Fruit fly (Drosophila melanogaster) whole organism, prepupa: ENCODE results near the gene Irk3.
A peak's percentile ranks its signal among the peaks of the same experiment; 100 is the strongest.

ENCODE experiments used
- Blimp-1 ChIP-seq: fragments of 200-800 bp; sonication (Bioruptor generic); optimal IDR thresholded peaks from 3 replicates; lab custom pipeline; 2017; ENCODE audit warnings: missing biosample characterization, missing genetic modification characterization, mild to moderate bottlenecking, moderate library complexity, missing genetic modification reagents
- CG10631 ChIP-seq: fragments of 200-800 bp; sonication (Bioruptor generic); optimal IDR thresholded peaks from 2 replicates; lab custom pipeline; 2016; ENCODE audit warnings: missing biosample characterization, missing genetic modification characterization
- CG10669 ChIP-seq: fragments of 200-800 bp; sonication (Bioruptor generic); optimal IDR thresholded peaks from 3 replicates; lab custom pipeline; 2018; ENCODE audit warnings: missing biosample characterization, mild to moderate bottlenecking, missing genetic modification characterization, moderate library complexity
- CG11762 ChIP-seq: fragments of 200-800 bp; sonication (Bioruptor generic); optimal IDR thresholded peaks from 3 replicates; lab custom pipeline; 2016; ENCODE audit warnings: missing biosample characterization, missing genetic modification characterization; ENCODE audit not compliant: insufficient read depth
- CG11902 ChIP-seq: fragments of 200-800 bp; sonication (Bioruptor generic); optimal IDR thresholded peaks from 3 replicates; lab custom pipeline; 2016; ENCODE audit warnings: missing biosample characterization, missing genetic modification characterization
- CG1621 ChIP-seq: fragments of 200-800 bp; sonication (Bioruptor generic); optimal IDR thresholded peaks from 3 replicates; lab custom pipeline; 2018; ENCODE audit warnings: missing biosample characterization, mild to moderate bottlenecking, missing genetic modification characterization
- CG16779 ChIP-seq: fragments of 200-800 bp; sonication (Bioruptor generic); optimal IDR thresholded peaks from 3 replicates; lab custom pipeline; 2017; ENCODE audit warnings: missing biosample characterization, mild to moderate bottlenecking, missing genetic modification characterization
- CG3032 ChIP-seq: fragments of 200-800 bp; optimal IDR thresholded peaks from 2 replicates; lab custom pipeline; 2019; ENCODE audit warnings: missing biosample characterization, mild to moderate bottlenecking, missing genetic modification characterization, moderate library complexity
- CG31627 ChIP-seq: fragments of 200-800 bp; sonication (Bioruptor generic); optimal IDR thresholded peaks from 3 replicates; lab custom pipeline; 2016; ENCODE audit warnings: missing biosample characterization, missing genetic modification characterization
- CG32006 ChIP-seq: fragments of 200-800 bp; sonication (Bioruptor generic); optimal IDR thresholded peaks from 3 replicates; lab custom pipeline; 2017; ENCODE audit warnings: missing biosample characterization, mild to moderate bottlenecking, missing genetic modification characterization
- CG3919 ChIP-seq: fragments of 200-800 bp; sonication (Bioruptor generic); optimal IDR thresholded peaks from 3 replicates; lab custom pipeline; 2016; ENCODE audit warnings: missing biosample characterization, missing genetic modification characterization
- CG4318 ChIP-seq: fragments of 200-800 bp; sonication (Bioruptor generic); optimal IDR thresholded peaks from 3 replicates; lab custom pipeline; 2017; ENCODE audit warnings: missing biosample characterization, mild to moderate bottlenecking, missing genetic modification characterization
- CG6163 ChIP-seq: fragments of 200-800 bp; sonication (Bioruptor generic); IDR thresholded peaks from 3 replicates; pipeline ENCODE4 v1.3.6; 2022; ENCODE audit warnings: missing biosample characterization, missing genetic modification characterization
- CG6276 ChIP-seq: fragments of 200-800 bp; sonication (Bioruptor generic); optimal IDR thresholded peaks from 2 replicates; lab custom pipeline; 2017; ENCODE audit warnings: missing biosample characterization, mild to moderate bottlenecking, missing genetic modification characterization
- CG6792 ChIP-seq: fragments of 200-800 bp; sonication (Bioruptor generic); optimal IDR thresholded peaks from 3 replicates; lab custom pipeline; 2016; ENCODE audit warnings: missing biosample characterization, missing genetic modification characterization
- CG6808 ChIP-seq: fragments of 200-800 bp; sonication (Bioruptor generic); optimal IDR thresholded peaks from 3 replicates; lab custom pipeline; 2017; ENCODE audit warnings: missing biosample characterization, missing genetic modification characterization, mild to moderate bottlenecking, moderate library complexity, missing genetic modification reagents
- CG8119 ChIP-seq: fragments of 200-800 bp; sonication (Bioruptor generic); IDR thresholded peaks from 3 replicates; pipeline ENCODE4 v1.3.6; 2022; ENCODE audit warnings: missing biosample characterization, missing genetic modification characterization
- CG8319 ChIP-seq: fragments of 200-800 bp; sonication (Bioruptor generic); optimal IDR thresholded peaks from 3 replicates; lab custom pipeline; 2016; ENCODE audit warnings: missing biosample characterization, missing genetic modification characterization
- CG8632 ChIP-seq: fragments of 200-800 bp; sonication (Bioruptor generic); optimal IDR thresholded peaks from 3 replicates; lab custom pipeline; 2016; ENCODE audit warnings: missing biosample characterization, missing genetic modification characterization
- CG9139 ChIP-seq: fragments of 200-800 bp; sonication (Bioruptor generic); optimal IDR thresholded peaks from 3 replicates; lab custom pipeline; 2017; ENCODE audit warnings: missing biosample characterization, mild to moderate bottlenecking, missing genetic modification characterization
- Eip75B ChIP-seq: fragments of 200-800 bp; sonication (Bioruptor generic); optimal IDR thresholded peaks from 3 replicates; lab custom pipeline; 2016; ENCODE audit warnings: missing biosample characterization, missing genetic modification characterization
- Eip78C ChIP-seq: fragments of 200-800 bp; sonication (Bioruptor generic); peaks from one replicate; lab custom pipeline; 2016; ENCODE audit warnings: missing biosample characterization, missing genetic modification characterization
- Eip93F ChIP-seq: fragments of 200-800 bp; sonication (Bioruptor generic); optimal IDR thresholded peaks from 2 replicates; lab custom pipeline; 2016; ENCODE audit warnings: missing biosample characterization, mild to moderate bottlenecking, missing genetic modification characterization
- Ets21C ChIP-seq: fragments of 200-800 bp; sonication (Bioruptor generic); optimal IDR thresholded peaks from 3 replicates; lab custom pipeline; 2016; ENCODE audit warnings: missing biosample characterization, missing genetic modification characterization
- Gug ChIP-seq: fragments of 200-800 bp; sonication (Bioruptor generic); IDR thresholded peaks from 2 replicates; pipeline ENCODE4 v1.3.6; 2022; ENCODE audit warnings: missing biosample characterization, missing genetic modification characterization
- Hr38 ChIP-seq: sonication (Bioruptor generic); optimal IDR thresholded peaks from 2 replicates; lab custom pipeline; 2016; ENCODE audit warnings: missing biosample characterization, missing genetic modification characterization
- Hr39 ChIP-seq: fragments of 200-800 bp; sonication (Bioruptor generic); optimal IDR thresholded peaks from 2 replicates; lab custom pipeline; 2016; ENCODE audit warnings: missing biosample characterization, missing genetic modification characterization
- Lpt ChIP-seq: fragments of 200-800 bp; sonication (Bioruptor generic); optimal IDR thresholded peaks from 3 replicates; lab custom pipeline; 2016; ENCODE audit warnings: missing biosample characterization, missing genetic modification characterization
- OdsH ChIP-seq: fragments of 200-800 bp; sonication (Bioruptor generic); optimal IDR thresholded peaks from 3 replicates; lab custom pipeline; 2016; ENCODE audit warnings: missing biosample characterization, missing genetic modification characterization
- Sox14 ChIP-seq: fragments of 200-800 bp; sonication (Bioruptor generic); optimal IDR thresholded peaks from 3 replicates; lab custom pipeline; 2016; ENCODE audit warnings: missing biosample characterization, missing genetic modification characterization
- Sox15 ChIP-seq: fragments of 200-800 bp; sonication (Bioruptor generic); optimal IDR thresholded peaks from 3 replicates; lab custom pipeline; 2016; ENCODE audit warnings: missing biosample characterization, missing genetic modification characterization
- acj6 ChIP-seq: fragments of 200-800 bp; sonication (Bioruptor generic); optimal IDR thresholded peaks from 3 replicates; lab custom pipeline; 2016; ENCODE audit warnings: missing biosample characterization, missing genetic modification characterization
- cyc ChIP-seq: fragments of 200-800 bp; sonication (Bioruptor generic); optimal IDR thresholded peaks from 3 replicates; lab custom pipeline; 2016; ENCODE audit warnings: missing biosample characterization, missing genetic modification characterization
- dsx ChIP-seq: fragments of 200-800 bp; optimal IDR thresholded peaks from 3 replicates; lab custom pipeline; 2019; ENCODE audit warnings: missing biosample characterization, mild to moderate bottlenecking, missing genetic modification characterization, moderate library complexity; ENCODE audit not compliant: poor library complexity, severe bottlenecking
- eg ChIP-seq: fragments of 200-800 bp; sonication (Bioruptor generic); IDR thresholded peaks from 3 replicates; pipeline ENCODE4 v1.3.6; 2022; ENCODE audit warnings: missing biosample characterization, missing genetic modification characterization
- esn ChIP-seq: fragments of 200-800 bp; sonication (Bioruptor generic); optimal IDR thresholded peaks from 2 replicates; lab custom pipeline; 2016; ENCODE audit warnings: missing biosample characterization, mild to moderate bottlenecking, missing genetic modification characterization, moderate library complexity
- fd59A ChIP-seq: fragments of 200-800 bp; sonication (Bioruptor generic); optimal IDR thresholded peaks from 2 replicates; lab custom pipeline; 2017; ENCODE audit warnings: missing biosample characterization, mild to moderate bottlenecking, missing genetic modification characterization, missing genetic modification reagents
- fd85E ChIP-seq: fragments of 200-800 bp; sonication (Bioruptor generic); optimal IDR thresholded peaks from 3 replicates; lab custom pipeline; 2016; ENCODE audit warnings: missing biosample characterization, missing genetic modification characterization
- fkh ChIP-seq: fragments of 200-800 bp; sonication (Bioruptor generic); optimal IDR thresholded peaks from 3 replicates; lab custom pipeline; 2017; ENCODE audit warnings: missing biosample characterization, mild to moderate bottlenecking, missing genetic modification characterization, moderate library complexity
- lz ChIP-seq: fragments of 200-800 bp; sonication (Bioruptor generic); optimal IDR thresholded peaks from 3 replicates; lab custom pipeline; 2016; ENCODE audit warnings: missing biosample characterization, missing genetic modification characterization
- net ChIP-seq: fragments of 200-800 bp; sonication (Bioruptor generic); optimal IDR thresholded peaks from 3 replicates; lab custom pipeline; 2016; ENCODE audit warnings: missing biosample characterization, missing genetic modification characterization
- pdm3 ChIP-seq: fragments of 200-800 bp; sonication (Bioruptor generic); optimal IDR thresholded peaks from 3 replicates; lab custom pipeline; 2016; ENCODE audit warnings: missing biosample characterization, missing genetic modification characterization
- ss ChIP-seq, 2 experiments: fragments of 200-800 bp; sonication (Bioruptor generic); optimal IDR thresholded peaks; 2 replicates in 1 of 2; 3 replicates in 1 of 2; lab custom pipeline; 2017 to 2018; ENCODE audit warnings: mild to moderate bottlenecking in 2 of 2, missing biosample characterization in 2 of 2, missing genetic modification characterization in 2 of 2, moderate library complexity in 1 of 2
- svp ChIP-seq: fragments of 200-800 bp; sonication (Bioruptor generic); peaks from one replicate; lab custom pipeline; 2016; ENCODE audit warnings: missing biosample characterization, missing genetic modification characterization
- topi ChIP-seq: fragments of 200-800 bp; sonication (Bioruptor generic); optimal IDR thresholded peaks from 3 replicates; lab custom pipeline; 2016; ENCODE audit warnings: missing biosample characterization, missing genetic modification characterization
- vri ChIP-seq: fragments of 200-800 bp; sonication (Bioruptor generic); optimal IDR thresholded peaks from 3 replicates; lab custom pipeline; 2016; ENCODE audit warnings: missing biosample characterization, mild to moderate bottlenecking, missing genetic modification characterization

Gene Irk3

dm6 chr2L:18735553-18736167, 22.1 kb upstream of the Irk3 start:
- TF ChIP-seq CG3919 (GFP tag; lab: Kevin White, UChicago) (no peak), topi (GFP tag; lab: Kevin White, UChicago) (no peak), fkh (GFP tag; lab: Kevin White, UChicago) (peak; percentile 52), ss (GFP tag; optimal IDR thresholded peaks at IDR 0.05; lab: Kevin White, UChicago) (no peak), Hr39 (no peak), eg (GFP tag; lab: Robert Waterston, UW) (peak; percentile 48; the same call in 1 of the 3 replicates), CG11902 (GFP tag; lab: Kevin White, UChicago) (no peak), CG11762 (GFP tag; lab: Kevin White, UChicago) (no peak), CG1621 (tag; lab: Kevin White, UChicago) (no peak), CG6792 (GFP tag; lab: Kevin White, UChicago) (no peak), CG6163 (GFP tag; lab: Robert Waterston, UW) (no peak), Ets21C (GFP tag; lab: Kevin White, UChicago) (no peak), CG32006 (no peak), CG3032 (tag; lab: Kevin White, UChicago) (no peak), svp (GFP tag; lab: Kevin White, UChicago) (peak; percentile 11), CG8632 (no peak)

- TF ChIP-seq CG8119 = no peak
- no peak for TF ChIP-seq CG6792 (GFP tag; lab: Kevin White, UChicago)
- no peak for TF ChIP-seq vri (GFP tag; lab: Kevin White, UChicago)
- peak; percentile 49 for TF ChIP-seq CG32006
- TF ChIP-seq CG3032 (tag; lab: Kevin White, UChicago) = no peak
- peak; percentile 54 for TF ChIP-seq Eip78C (GFP tag; lab: Kevin White, UChicago)
- TF ChIP-seq svp (GFP tag; lab: Kevin White, UChicago) = peak; percentile 77
- peak; percentile 2 for TF ChIP-seq CG16779
- TF ChIP-seq lz (GFP tag; lab: Kevin White, UChicago) = no peak
- TF ChIP-seq CG6276 = no peak
- TF ChIP-seq esn (GFP tag; lab: Kevin White, UChicago) = peak; percentile 12
- no peak for TF ChIP-seq Eip93F (GFP tag; lab: Kevin White, UChicago)
- TF ChIP-seq CG1621 (tag; lab: Kevin White, UChicago) = peak; percentile 31
- TF ChIP-seq CG10631 = no peak
- peak; percentile 40; the same call in 1 of the 3 replicates for TF ChIP-seq eg (GFP tag; lab: Robert Waterston, UW)
- no peak for TF ChIP-seq CG31627
- no peak for TF ChIP-seq Blimp-1 (GFP tag; lab: Kevin White, UChicago)
- peak; percentile 28 for TF ChIP-seq dsx (GFP tag; lab: Kevin White, UChicago)
- TF ChIP-seq fd85E (GFP tag; lab: Kevin White, UChicago) = no peak
- no peak for TF ChIP-seq fkh (GFP tag; lab: Kevin White, UChicago)
- TF ChIP-seq Sox15 (GFP tag; lab: Kevin White, UChicago) = no peak
- TF ChIP-seq CG9139 (GFP tag; lab: Kevin White, UChicago) = no peak
- TF ChIP-seq pdm3 (GFP tag; lab: Kevin White, UChicago) = no peak
- TF ChIP-seq acj6 (GFP tag; lab: Kevin White, UChicago) = no peak
- no peak for TF ChIP-seq CG4318 (GFP tag; lab: Kevin White, UChicago)
- TF ChIP-seq Gug (GFP tag; lab: Robert Waterston, UW) = no peak
- no peak for TF ChIP-seq Lpt
- no peak for TF ChIP-seq CG11902 (GFP tag; lab: Kevin White, UChicago)
- no peak for TF ChIP-seq fd59A
- no peak for TF ChIP-seq cyc (GFP tag; lab: Kevin White, UChicago)
- TF ChIP-seq Eip75B = peak; percentile 42
- no peak for TF ChIP-seq Sox14
- peak; percentile 42 for TF ChIP-seq CG3919 (GFP tag; lab: Kevin White, UChicago)
- TF ChIP-seq Hr38 = no peak
- peak; percentile 12 for TF ChIP-seq net (GFP tag; lab: Kevin White, UChicago)
- TF ChIP-seq CG8319 (GFP tag; lab: Kevin White, UChicago) = no peak
- no peak for TF ChIP-seq CG10669 (GFP tag; lab: Kevin White, UChicago)
- TF ChIP-seq CG6163 (GFP tag; lab: Robert Waterston, UW) = no peak
- TF ChIP-seq OdsH (GFP tag; lab: Kevin White, UChicago) = peak; percentile 27
- peak; percentile 37 for TF ChIP-seq CG6808
Measured at dm6 chr2L:18732760-18733530, 19.4 kb upstream of the Irk3 start.
